Worm (Caenorhabditis elegans): ENCODE data around the gene K09C8.2.

DNA sequence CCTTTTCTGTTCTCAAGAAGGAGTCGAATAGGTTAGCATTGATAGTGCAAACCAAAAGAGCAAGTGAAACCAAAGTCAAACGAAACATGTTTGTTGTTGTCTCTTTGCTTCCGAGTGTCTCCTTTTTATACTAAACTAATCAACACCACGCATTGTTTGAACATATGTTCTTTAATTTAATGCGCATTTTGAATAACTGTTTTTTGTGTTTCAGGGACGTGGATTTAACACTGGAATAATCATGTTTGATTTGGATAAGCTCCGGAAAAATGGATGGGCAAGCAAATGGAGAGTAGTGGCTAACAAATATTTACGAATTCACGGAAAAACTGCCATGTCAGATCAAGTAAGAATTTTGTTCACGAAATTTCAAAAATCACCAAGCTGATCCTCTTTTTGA, 8.5 kb downstream of the K09C8.2 start, which contains the start of gene K09C8.9:
- TF ChIP-seq ceh-43 (GFP tag; optimal IDR thresholded peaks at IDR 0.05) (no peak), unc-62 (GFP tag; optimal IDR thresholded peaks at IDR 0.05) (no peak), mep-1 (tag; optimal IDR thresholded peaks at IDR 0.05) (no peak), unc-39 (tag; optimal IDR thresholded peaks at IDR 0.05) (no peak), nhr-76 (tag; optimal IDR thresholded peaks at IDR 0.05) (no peak), snpc-4 (tag; optimal IDR thresholded peaks at IDR 0.05) (no peak), nhr-12 (tag; optimal IDR thresholded peaks at IDR 0.05) (no peak), mls-2 (tag; optimal IDR thresholded peaks at IDR 0.05) (no peak), ces-1 (GFP tag; optimal IDR thresholded peaks at IDR 0.05) (no peak)
